Fruit fly (Drosophila melanogaster) whole organism, embryonic: ENCODE measurements around the gene GluProRS.

Source experiments
- Ada2b ChIP-seq: fragments of 200-800 bp; sonication (Bioruptor generic); IDR thresholded peaks from 2 replicates; pipeline ENCODE4 v1.3.6; 2022; ENCODE audit warnings: missing biosample characterization, missing genetic modification characterization
- Adf1 ChIP-seq: fragments of 200-800 bp; sonication (Bioruptor generic); IDR thresholded peaks from 2 replicates; pipeline ENCODE4 v1.3.6; 2022; ENCODE audit warnings: missing biosample characterization, missing genetic modification characterization
- Aef1 ChIP-seq: fragments of 200-800 bp; sonication (Bioruptor generic); IDR thresholded peaks from 3 replicates; pipeline ENCODE4 v1.3.6; 2022; ENCODE audit warnings: missing biosample characterization, missing genetic modification characterization
- Bteb2 ChIP-seq: fragments of 200-800 bp; sonication (Bioruptor generic); optimal IDR thresholded peaks from 2 replicates; lab custom pipeline; 2016; ENCODE audit warnings: missing biosample characterization, missing genetic modification characterization
- C15 ChIP-seq: fragments of 200-800 bp; sonication (Bioruptor generic); IDR thresholded peaks from 3 replicates; pipeline ENCODE4 v1.3.6; 2022; ENCODE audit warnings: missing biosample characterization, missing genetic modification characterization
- CG10209 ChIP-seq: fragments of 200-800 bp; sonication (Bioruptor generic); optimal IDR thresholded peaks from 3 replicates; lab custom pipeline; 2017; ENCODE audit warnings: missing biosample characterization, mild to moderate bottlenecking, missing genetic modification characterization, missing genetic modification reagents
- CG10979 ChIP-seq: fragments of 200-800 bp; sonication (Bioruptor generic); optimal IDR thresholded peaks from 2 replicates; lab custom pipeline; 2018; ENCODE audit warnings: missing biosample characterization, mild to moderate bottlenecking, missing genetic modification characterization, moderate library complexity
- CG11085 ChIP-seq: fragments of 200-800 bp; sonication (Bioruptor generic); IDR thresholded peaks from 2 replicates; pipeline ENCODE4 v1.3.6; 2022; ENCODE audit warnings: missing biosample characterization, missing genetic modification characterization
- CG11695 ChIP-seq: fragments of 200-800 bp; sonication (Bioruptor generic); IDR thresholded peaks from 3 replicates; pipeline ENCODE4 v1.3.6; 2022; ENCODE audit warnings: missing biosample characterization, missing genetic modification characterization
- CG12104 ChIP-seq: fragments of 200-800 bp; sonication (Bioruptor generic); optimal IDR thresholded peaks from 3 replicates; lab custom pipeline; 2016; ENCODE audit warnings: missing biosample characterization, missing genetic modification characterization
- CG12744 ChIP-seq: fragments of 200-800 bp; sonication (Bioruptor generic); optimal IDR thresholded peaks from 2 replicates; lab custom pipeline; 2016; ENCODE audit warnings: missing biosample characterization, missing genetic modification characterization
- CG12769 ChIP-seq: fragments of 200-800 bp; sonication (Bioruptor generic); optimal IDR thresholded peaks from 2 replicates; lab custom pipeline; 2019; ENCODE audit warnings: missing biosample characterization, mild to moderate bottlenecking, missing genetic modification characterization, moderate library complexity
- CG13296 ChIP-seq: fragments of 200-800 bp; sonication (Bioruptor generic); optimal IDR thresholded peaks from 3 replicates; lab custom pipeline; 2018; ENCODE audit warnings: missing biosample characterization, mild to moderate bottlenecking, missing genetic modification characterization
- CG14050 ChIP-seq: fragments of 200-800 bp; sonication (Bioruptor generic); IDR thresholded peaks from 3 replicates; pipeline ENCODE4 v1.3.6; 2022; ENCODE audit warnings: missing biosample characterization, missing genetic modification characterization
- CG15073 ChIP-seq: fragments of 200-800 bp; sonication (Bioruptor generic); optimal IDR thresholded peaks from 2 replicates; lab custom pipeline; 2016; ENCODE audit warnings: missing biosample characterization, missing genetic modification characterization
- CG1529 ChIP-seq: fragments of 200-800 bp; sonication (Bioruptor generic); optimal IDR thresholded peaks from 3 replicates; lab custom pipeline; 2018; ENCODE audit warnings: missing biosample characterization, missing genetic modification characterization
- CG17385 ChIP-seq: fragments of 200-800 bp; sonication (Bioruptor generic); optimal IDR thresholded peaks from 3 replicates; lab custom pipeline; 2018; ENCODE audit warnings: missing biosample characterization, mild to moderate bottlenecking, missing genetic modification characterization
- CG17612 ChIP-seq: fragments of 200-800 bp; sonication (Bioruptor generic); IDR thresholded peaks from 2 replicates; pipeline ENCODE4 v1.3.6; 2022; ENCODE audit warnings: missing biosample characterization, missing genetic modification characterization
- CG2116 ChIP-seq: fragments of 200-800 bp; sonication (Bioruptor generic); optimal IDR thresholded peaks from 3 replicates; lab custom pipeline; 2018; ENCODE audit warnings: missing biosample characterization, mild to moderate bottlenecking, missing genetic modification characterization
- CG2129 ChIP-seq: fragments of 200-800 bp; sonication (Bioruptor generic); IDR thresholded peaks from 2 replicates; pipeline ENCODE4 v1.3.6; 2022; ENCODE audit warnings: missing biosample characterization, missing genetic modification characterization; ENCODE audit not compliant: partially characterized antibody
- CG2678 ChIP-seq: fragments of 200-800 bp; sonication (Bioruptor generic); optimal IDR thresholded peaks from 3 replicates; lab custom pipeline; 2019; ENCODE audit warnings: missing biosample characterization, mild to moderate bottlenecking, missing genetic modification characterization, moderate library complexity
- CG32772 ChIP-seq: fragments of 200-800 bp; sonication (Bioruptor generic); IDR thresholded peaks from 2 replicates; pipeline ENCODE4 v1.3.6; 2022; ENCODE audit warnings: missing biosample characterization, missing genetic modification characterization
- CG3407 ChIP-seq: fragments of 200-800 bp; sonication (Bioruptor generic); optimal IDR thresholded peaks from 2 replicates; lab custom pipeline; 2018; ENCODE audit warnings: missing biosample characterization, mild to moderate bottlenecking, missing genetic modification characterization
- CG6272 ChIP-seq: fragments of 200-800 bp; sonication (Bioruptor generic); IDR thresholded peaks from 2 replicates; pipeline ENCODE4 v1.3.6; 2022; ENCODE audit warnings: missing biosample characterization, missing genetic modification characterization
- CG7271 ChIP-seq: fragments of 200-800 bp; sonication (Bioruptor generic); optimal IDR thresholded peaks from 2 replicates; lab custom pipeline; 2018; ENCODE audit warnings: missing biosample characterization, mild to moderate bottlenecking, missing genetic modification characterization, moderate library complexity
- CG8089 ChIP-seq: fragments of 200-800 bp; sonication (Bioruptor generic); optimal IDR thresholded peaks from 3 replicates; lab custom pipeline; 2016; ENCODE audit warnings: missing biosample characterization, missing genetic modification characterization
- CG9727 ChIP-seq: fragments of 200-800 bp; sonication (Bioruptor generic); optimal IDR thresholded peaks from 3 replicates; lab custom pipeline; 2017; ENCODE audit warnings: missing biosample characterization, mild to moderate bottlenecking, missing genetic modification characterization
- Dbx ChIP-seq: fragments of 200-800 bp; sonication (Bioruptor generic); IDR thresholded peaks from 3 replicates; pipeline ENCODE4 v1.3.6; 2022; ENCODE audit warnings: missing biosample characterization, missing genetic modification characterization
- Dfd ChIP-seq, 2 experiments: fragments of >200 bp; optimal IDR thresholded peaks; 2 replicates each; lab custom pipeline; 2017; ENCODE audit warnings: missing biosample characterization in 2 of 2, missing genetic modification characterization in 2 of 2
- MTF-1 ChIP-seq: fragments of 200-800 bp; sonication (Bioruptor generic); optimal IDR thresholded peaks from 2 replicates; lab custom pipeline; 2018; ENCODE audit warnings: missing biosample characterization, mild to moderate bottlenecking, missing genetic modification characterization, borderline replicate concordance
- Nf-YA ChIP-seq: fragments of 200-800 bp; sonication (Bioruptor generic); IDR thresholded peaks from 2 replicates; pipeline ENCODE4 v1.3.6; 2022; ENCODE audit warnings: missing biosample characterization, missing genetic modification characterization
- Oaz ChIP-seq: fragments of 200-800 bp; sonication (Bioruptor generic); IDR thresholded peaks from 2 replicates; pipeline ENCODE4 v1.3.6; 2022; ENCODE audit warnings: missing biosample characterization, missing genetic modification characterization
- Oli ChIP-seq: fragments of 200-800 bp; sonication (Bioruptor generic); optimal IDR thresholded peaks from 2 replicates; lab custom pipeline; 2018; ENCODE audit warnings: missing biosample characterization, mild to moderate bottlenecking, missing genetic modification characterization, moderate library complexity
- Sin3A ChIP-seq: fragments of >200 bp; optimal IDR thresholded peaks from 2 replicates; lab custom pipeline; 2018
- Sry-δ ChIP-seq: fragments of 200-800 bp; sonication (Bioruptor generic); optimal IDR thresholded peaks from 2 replicates; lab custom pipeline; 2016; ENCODE audit warnings: missing biosample characterization, missing genetic modification characterization
- ab ChIP-seq: fragments of 200-800 bp; sonication (Bioruptor generic); optimal IDR thresholded peaks from 2 replicates; lab custom pipeline; 2016; ENCODE audit warnings: missing biosample characterization, missing genetic modification characterization
- chm ChIP-seq: fragments of 200-800 bp; sonication (Bioruptor generic); IDR thresholded peaks from 2 replicates; pipeline ENCODE4 v1.3.6; 2022; ENCODE audit warnings: missing biosample characterization, missing genetic modification characterization
- ci ChIP-seq: fragments of 200-800 bp; sonication (Bioruptor generic); IDR thresholded peaks from 3 replicates; pipeline ENCODE4 v1.3.6; 2022; ENCODE audit warnings: missing biosample characterization, missing genetic modification characterization
- cwo ChIP-seq: fragments of 200-800 bp; sonication (Bioruptor generic); optimal IDR thresholded peaks from 3 replicates; lab custom pipeline; 2017; ENCODE audit warnings: missing biosample characterization, missing genetic modification characterization, mild to moderate bottlenecking, moderate library complexity, missing genetic modification reagents
- dati ChIP-seq: fragments of 200-800 bp; sonication (Bioruptor generic); IDR thresholded peaks from 2 replicates; pipeline ENCODE4 v1.3.6; 2022; ENCODE audit warnings: missing biosample characterization, missing genetic modification characterization
- jumu ChIP-seq: fragments of 200-800 bp; sonication (Bioruptor generic); optimal IDR thresholded peaks from 3 replicates; lab custom pipeline; 2016; ENCODE audit warnings: missing biosample characterization, missing genetic modification characterization
- lmd ChIP-seq: fragments of 200-800 bp; sonication (Bioruptor generic); IDR thresholded peaks from 2 replicates; pipeline ENCODE4 v1.3.6; 2022; ENCODE audit warnings: missing biosample characterization, missing genetic modification characterization
- luna ChIP-seq: fragments of 200-800 bp; sonication (Bioruptor generic); optimal IDR thresholded peaks from 2 replicates; lab custom pipeline; 2016; ENCODE audit warnings: missing biosample characterization, missing genetic modification characterization
- maf-S ChIP-seq: fragments of 200-800 bp; sonication (Bioruptor generic); optimal IDR thresholded peaks from 2 replicates; lab custom pipeline; 2016; ENCODE audit warnings: missing biosample characterization, missing genetic modification characterization
- p53 ChIP-seq: fragments of 200-800 bp; sonication (Bioruptor generic); optimal IDR thresholded peaks from 2 replicates; lab custom pipeline; 2016; ENCODE audit warnings: missing biosample characterization, missing genetic modification characterization
- phol ChIP-seq: fragments of 200-800 bp; sonication (Bioruptor generic); optimal IDR thresholded peaks from 3 replicates; lab custom pipeline; 2018; ENCODE audit warnings: missing biosample characterization, mild to moderate bottlenecking, missing genetic modification characterization, moderate library complexity
- seq ChIP-seq: fragments of 200-800 bp; sonication (Bioruptor generic); IDR thresholded peaks from 2 replicates; pipeline ENCODE4 v1.3.6; 2022; ENCODE audit warnings: missing biosample characterization, missing genetic modification characterization
- tin ChIP-seq: fragments of 200-800 bp; sonication (Bioruptor generic); optimal IDR thresholded peaks from 3 replicates; lab custom pipeline; 2016; ENCODE audit warnings: missing biosample characterization, missing genetic modification characterization
- tll ChIP-seq, 2 experiments: fragments of 200-800 bp in 1 of 2; fragments of >200 bp in 1 of 2; sonication (Bioruptor generic) in 1 of 2; optimal IDR thresholded peaks; 2 replicates each; lab custom pipeline; 2017 to 2019; ENCODE audit warnings: missing biosample characterization in 2 of 2, missing genetic modification characterization in 2 of 2, mild to moderate bottlenecking in 1 of 2, moderate library complexity in 1 of 2
- tna ChIP-seq: fragments of 200-800 bp; sonication (Bioruptor generic); IDR thresholded peaks from 2 replicates; pipeline ENCODE4 v1.3.6; 2022; ENCODE audit warnings: missing biosample characterization, missing genetic modification characterization; ENCODE audit not compliant: partially characterized antibody
- zen ChIP-seq: fragments of 200-800 bp; sonication (Bioruptor generic); optimal IDR thresholded peaks from 3 replicates; lab custom pipeline; 2018; ENCODE audit warnings: missing biosample characterization, mild to moderate bottlenecking, missing genetic modification characterization, moderate library complexity
- zen2 ChIP-seq: fragments of 200-800 bp; sonication (Bioruptor generic); IDR thresholded peaks from 3 replicates; pipeline ENCODE4 v1.3.6; 2022; ENCODE audit warnings: missing biosample characterization, missing genetic modification characterization; ENCODE audit not compliant: partially characterized antibody

The GluProRS gene

dm6 chr3R:23927429-23927828 lies 30.8 kb downstream of the GluProRS start, which contains the start of gene CG13601 (continued):
- peak; percentile 32; the same call in 1 of the 2 replicates for TF ChIP-seq CG2129 (GFP tag; lab: Robert Waterston, UW)
- TF ChIP-seq cwo = no peak
- no peak for TF ChIP-seq C15 (GFP tag; lab: Robert Waterston, UW)
- peak; percentile 25 for TF ChIP-seq CG2116 (GFP tag; lab: Kevin White, UChicago)
- TF ChIP-seq seq = no peak
- TF ChIP-seq dati = no peak
- TF ChIP-seq Sin3A (lab: Kevin White, UChicago) = no peak
- TF ChIP-seq CG32772 (GFP tag; lab: Robert Waterston, UW) = no peak
- TF ChIP-seq CG12769 (tag; lab: Kevin White, UChicago) = no peak
- no peak for TF ChIP-seq CG10209 (GFP tag; lab: Kevin White, UChicago)
- 0 out of 3 replicates have a peak, but pooled peaks have one; percentile 42 for TF ChIP-seq Aef1 (GFP tag; lab: Robert Waterston, UW)
- TF ChIP-seq CG10979 (tag; lab: Kevin White, UChicago) = no peak
- no peak for TF ChIP-seq chm (GFP tag; lab: Robert Waterston, UW)
- peak; percentile 51; the same call in 1 of the 3 replicates for TF ChIP-seq zen2
- TF ChIP-seq CG7271 = no peak
- TF ChIP-seq CG3407 (GFP tag; lab: Kevin White, UChicago) = no peak
- TF ChIP-seq CG15073 (GFP tag; lab: Kevin White, UChicago) = no peak
- no peak for TF ChIP-seq CG12104 (GFP tag; lab: Kevin White, UChicago)
- no peak for TF ChIP-seq Nf-YA (GFP tag; lab: Robert Waterston, UW)
- no peak for TF ChIP-seq zen (tag; lab: Kevin White, UChicago)
- 0 out of 3 replicates have a peak, but pooled peaks have one; percentile 22 for TF ChIP-seq Dbx (GFP tag; lab: Robert Waterston, UW)
- no peak for TF ChIP-seq tin
- TF ChIP-seq CG2678 (tag; lab: Kevin White, UChicago) = no peak
- no peak for TF ChIP-seq Oaz
- no peak for TF ChIP-seq CG14050 (GFP tag; lab: Robert Waterston, UW)
- TF ChIP-seq Dfd (GFP tag; optimal IDR thresholded peaks at IDR 0.05; lab: Kevin White, UChicago) = no peak
- peak; percentile 27 for TF ChIP-seq phol (tag; lab: Kevin White, UChicago)
- no peak for TF ChIP-seq tna (GFP tag; lab: Robert Waterston, UW)
- TF ChIP-seq CG6272 = peak; percentile 23; the same call in 1 of the 2 replicates
- TF ChIP-seq Bteb2 (GFP tag; lab: Kevin White, UChicago) = no peak
- TF ChIP-seq jumu (GFP tag; lab: Kevin White, UChicago) = no peak
- no peak for TF ChIP-seq luna
- no peak for TF ChIP-seq CG8089 (GFP tag; lab: Kevin White, UChicago)
- no peak for TF ChIP-seq CG1529
- no peak for TF ChIP-seq p53 (GFP tag; lab: Kevin White, UChicago)
- TF ChIP-seq lmd (GFP tag; lab: Robert Waterston, UW) = peak; percentile 48; the same call in 1 of the 2 replicates
- TF ChIP-seq Sry-δ (GFP tag; lab: Kevin White, UChicago) = peak; percentile 84
- no peak for TF ChIP-seq CG11085 (GFP tag; lab: Robert Waterston, UW)
- TF ChIP-seq CG12744 (GFP tag; lab: Kevin White, UChicago) = no peak
- no peak for TF ChIP-seq MTF-1 (GFP tag; lab: Kevin White, UChicago)
- TF ChIP-seq ci (GFP tag; lab: Robert Waterston, UW) = peak; percentile 63; the same call in 2 of the 3 replicates
- no peak for TF ChIP-seq CG11695 (GFP tag; lab: Robert Waterston, UW)
- no peak for TF ChIP-seq Adf1 (GFP tag; lab: Robert Waterston, UW)
- no peak for TF ChIP-seq CG17385 (GFP tag; lab: Kevin White, UChicago)
- TF ChIP-seq tll (GFP tag; optimal IDR thresholded peaks at IDR 0.05; lab: Kevin White, UChicago) = no peak
- TF ChIP-seq CG9727 (GFP tag; lab: Kevin White, UChicago) = peak; percentile 8
- TF ChIP-seq CG13296 (GFP tag; lab: Kevin White, UChicago) = peak; percentile 46
- no peak for TF ChIP-seq CG17612 (GFP tag; lab: Robert Waterston, UW)
- TF ChIP-seq Oli (tag; lab: Kevin White, UChicago) = no peak
- TF ChIP-seq Ada2b (GFP tag; lab: Robert Waterston, UW) = no peak
- TF ChIP-seq ab (GFP tag; lab: Kevin White, UChicago) = no peak
- TF ChIP-seq maf-S (GFP tag; lab: Kevin White, UChicago) = no peak
